Worm (Caenorhabditis elegans) whole organism, L4 larva: ENCODE results near the gene gpc-1.

Source experiments
- F10B5.3 ChIP-seq: sonication (generic microtip); optimal IDR thresholded peaks from 2 replicates; lab custom pipeline; 2016; ENCODE audit warnings: mild to moderate bottlenecking, missing genetic modification characterization, missing compliant biosample characterization
- R02D3.7 ChIP-seq: fragments of 150-350 bp; sonication (generic microtip); optimal IDR thresholded peaks from 3 replicates; lab custom pipeline; 2014; ENCODE audit warnings: missing biosample characterization, missing genetic modification characterization
- Y75B8A.6 ChIP-seq: fragments of 200-800 bp; sonication (Bioruptor generic); IDR thresholded peaks from 2 replicates; pipeline ENCODE4 v1.3.6; 2022; ENCODE audit warnings: missing genetic modification reagents, missing genetic modification characterization, missing compliant biosample characterization
- ZK337.2 ChIP-seq: fragments of 200-800 bp; sonication (Bioruptor generic); IDR thresholded peaks from 2 replicates; pipeline ENCODE4 v1.3.6; 2022; ENCODE audit warnings: missing genetic modification reagents, missing genetic modification characterization, missing compliant biosample characterization
- ZK546.5 ChIP-seq, 2 experiments: sonication (generic microtip); optimal IDR thresholded peaks; 2 replicates each; lab custom pipeline; 2017; ENCODE audit warnings: missing biosample characterization in 2 of 2, missing genetic modification characterization in 2 of 2
- aha-1 ChIP-seq: fragments of 150-350 bp; peaks from one replicate; lab custom pipeline; 2014; ENCODE audit warnings: missing biosample characterization, missing genetic modification characterization
- aly-2 ChIP-seq: sonication (generic microtip); optimal IDR thresholded peaks from 2 replicates; lab custom pipeline; 2018; ENCODE audit warnings: missing biosample characterization, missing genetic modification characterization
- arid-1 ChIP-seq: fragments of 200-800 bp; sonication (Bioruptor generic); conservative IDR thresholded peaks from 2 replicates; pipeline ENCODE4 v1.3.6; 2022; ENCODE audit warnings: missing genetic modification reagents, missing genetic modification characterization, missing compliant biosample characterization
- ceh-32 ChIP-seq: sonication (generic microtip); optimal IDR thresholded peaks from 2 replicates; lab custom pipeline; 2016; ENCODE audit warnings: mild to moderate bottlenecking, missing genetic modification characterization, missing compliant biosample characterization; ENCODE audit not compliant: poor library complexity
- cey-2 ChIP-seq: sonication (generic microtip); optimal IDR thresholded peaks from 3 replicates; lab custom pipeline; 2017; ENCODE audit warnings: missing genetic modification characterization, mild to moderate bottlenecking, missing compliant biosample characterization, antibody characterized with exemption, borderline replicate concordance; ENCODE audit not compliant: insufficient read depth
- daf-16 ChIP-seq, 3 experiments: sonication (generic microtip); optimal IDR thresholded peaks; 2 replicates each; lab custom pipeline; 2016 to 2017; ENCODE audit warnings: missing genetic modification characterization in 3 of 3, missing genetic modification reagents in 3 of 3, mild to moderate bottlenecking in 2 of 3, missing compliant biosample characterization in 2 of 3, missing biosample characterization in 1 of 3, moderate library complexity in 1 of 3
- egl-27 ChIP-seq: sonication (generic microtip); optimal IDR thresholded peaks from 3 replicates; lab custom pipeline; 2017; ENCODE audit warnings: missing biosample characterization, missing genetic modification reagents, missing genetic modification characterization
- fos-1 ChIP-seq: fragments of 150-350 bp; optimal IDR thresholded peaks from 2 replicates; lab custom pipeline; 2014; ENCODE audit warnings: missing biosample characterization, missing genetic modification characterization
- hif-1 ChIP-seq, 2 experiments: sonication (generic microtip); optimal IDR thresholded peaks; 2 replicates each; lab custom pipeline; 2016 to 2017; ENCODE audit warnings: missing compliant biosample characterization in 2 of 2, missing genetic modification characterization in 2 of 2, missing genetic modification reagents in 2 of 2, missing genotype in 2 of 2, mild to moderate bottlenecking in 1 of 2
- hlh-11 ChIP-seq: fragments of 200-800 bp; sonication (Bioruptor generic); optimal IDR thresholded peaks from 2 replicates; lab custom pipeline; 2018; ENCODE audit warnings: mild to moderate bottlenecking, missing genetic modification characterization, missing compliant biosample characterization
- hlh-30 ChIP-seq: sonication (generic microtip); optimal IDR thresholded peaks from 2 replicates; lab custom pipeline; 2017; ENCODE audit warnings: antibody characterized with exemption, mild to moderate bottlenecking, missing genetic modification characterization, missing compliant biosample characterization; ENCODE audit not compliant: insufficient read depth
- lim-7 ChIP-seq: fragments of 200-800 bp; sonication (Bioruptor generic); IDR thresholded peaks from 2 replicates; pipeline ENCODE4 v1.3.6; 2022; ENCODE audit warnings: missing genetic modification characterization, missing compliant biosample characterization
- lin-38 ChIP-seq: fragments of 200-800 bp; sonication (Bioruptor generic); IDR thresholded peaks from 2 replicates; pipeline ENCODE4 v1.3.6; 2022; ENCODE audit warnings: missing genetic modification reagents, missing genetic modification characterization, missing compliant biosample characterization
- lin-39 ChIP-seq: fragments of 150-350 bp; optimal IDR thresholded peaks from 2 replicates; lab custom pipeline; 2014; ENCODE audit warnings: missing biosample characterization, missing genetic modification reagents, missing genetic modification characterization
- madf-5 ChIP-seq, 2 experiments: fragments of 200-800 bp; sonication (Bioruptor generic); IDR thresholded peaks; 2 replicates each; pipeline ENCODE4 v1.3.6; 2022; ENCODE audit warnings: missing compliant biosample characterization in 2 of 2, missing genetic modification characterization in 2 of 2
- madf-9 ChIP-seq: fragments of 200-800 bp; sonication (Bioruptor generic); conservative IDR thresholded peaks from 2 replicates; pipeline ENCODE4 v1.3.6; 2022; ENCODE audit warnings: missing genetic modification reagents, missing genetic modification characterization, missing compliant biosample characterization
- mdl-1 ChIP-seq, 2 experiments: fragments of 150-350 bp in 1 of 2; sonication (generic microtip) in 1 of 2; optimal IDR thresholded peaks; 2 replicates each; lab custom pipeline; 2014 to 2017; ENCODE audit warnings: missing biosample characterization in 2 of 2, missing genetic modification characterization in 2 of 2
- mdt-29 ChIP-seq: fragments of 200-800 bp; sonication (Bioruptor generic); IDR thresholded peaks from 2 replicates; pipeline ENCODE4 v1.3.6; 2022; ENCODE audit warnings: missing genetic modification reagents, missing genetic modification characterization, missing compliant biosample characterization
- nhr-11 ChIP-seq: fragments of 150-350 bp; optimal IDR thresholded peaks from 2 replicates; lab custom pipeline; 2014; ENCODE audit warnings: missing biosample characterization, missing genetic modification characterization
- nhr-237 ChIP-seq: sonication (generic microtip); optimal IDR thresholded peaks from 2 replicates; lab custom pipeline; 2017; ENCODE audit warnings: missing biosample characterization, missing genetic modification characterization
- nhr-28 ChIP-seq: fragments of 150-350 bp; optimal IDR thresholded peaks from 2 replicates; lab custom pipeline; 2014; ENCODE audit warnings: missing biosample characterization, missing genetic modification characterization
- nhr-42 ChIP-seq: fragments of 200-800 bp; sonication (Bioruptor generic); IDR thresholded peaks from 2 replicates; pipeline ENCODE4 v1.3.6; 2022; ENCODE audit warnings: missing genetic modification characterization, missing compliant biosample characterization
- pqm-1 ChIP-seq: sonication (generic microtip); optimal IDR thresholded peaks from 2 replicates; lab custom pipeline; 2017; ENCODE audit warnings: missing biosample characterization, missing genetic modification characterization
- saeg-2 ChIP-seq: fragments of 200-800 bp; sonication (Bioruptor generic); IDR thresholded peaks from 2 replicates; pipeline ENCODE4 v1.3.6; 2022; ENCODE audit warnings: missing genetic modification reagents, missing genetic modification characterization, missing compliant biosample characterization
- sdz-12 ChIP-seq: fragments of 200-800 bp; sonication (Bioruptor generic); optimal IDR thresholded peaks from 2 replicates; lab custom pipeline; 2018; ENCODE audit warnings: mild to moderate bottlenecking, missing genetic modification characterization, missing compliant biosample characterization
- set-16 ChIP-seq: fragments of 200-800 bp; sonication (Bioruptor generic); IDR thresholded peaks from 2 replicates; pipeline ENCODE4 v1.3.6; 2022; ENCODE audit warnings: missing genetic modification reagents, missing genetic modification characterization, missing compliant biosample characterization
- snpc-1.2 ChIP-seq: fragments of 200-800 bp; sonication (Bioruptor generic); IDR thresholded peaks from 2 replicates; pipeline ENCODE4 v1.3.6; 2022; ENCODE audit warnings: missing genetic modification reagents, missing genetic modification characterization, missing compliant biosample characterization
- snpc-4 ChIP-seq: fragments of 150-350 bp; optimal IDR thresholded peaks from 2 replicates; lab custom pipeline; 2014; ENCODE audit warnings: missing biosample characterization, missing genetic modification characterization
- spr-1 ChIP-seq: sonication (generic microtip); optimal IDR thresholded peaks from 2 replicates; lab custom pipeline; 2016; ENCODE audit warnings: mild to moderate bottlenecking, missing genetic modification characterization, missing compliant biosample characterization
- tag-97 ChIP-seq: fragments of 200-800 bp; sonication (Bioruptor generic); IDR thresholded peaks from 2 replicates; pipeline ENCODE4 v1.3.6; 2022; ENCODE audit warnings: missing genetic modification characterization, missing compliant biosample characterization
- unc-39 ChIP-seq: sonication (generic microtip); optimal IDR thresholded peaks from 2 replicates; lab custom pipeline; 2017; ENCODE audit warnings: missing biosample characterization, missing genetic modification characterization
- unc-62 ChIP-seq, 3 experiments: fragments of 150-350 bp in 1 of 3; sonication (generic microtip); optimal IDR thresholded peaks in 2 of 3; peaks in 1 of 3; 1 replicate in 1 of 3; 2 replicates in 2 of 3; lab custom pipeline; 2014 to 2017; ENCODE audit warnings: missing biosample characterization in 3 of 3, missing genetic modification characterization in 3 of 3, missing genetic modification reagents in 3 of 3, missing genotype in 1 of 3
- zfp-2 ChIP-seq: sonication (generic microtip); optimal IDR thresholded peaks from 2 replicates; lab custom pipeline; 2016; ENCODE audit warnings: mild to moderate bottlenecking, missing genetic modification characterization, missing compliant biosample characterization

The gpc-1 gene

ce11 chrX:12884873-12885272 lies at the start of gene gpc-1:
Gene gpc-1, minus strand, starts transcription at chrX:12884989.
- TF ChIP-seq ZK337.2, result no peak
- peak; percentile 41 for TF ChIP-seq nhr-11 (tag; lab: Kevin White, UChicago)

- no peak for TF ChIP-seq hlh-11 (tag; lab: Kevin White, UChicago)
- TF ChIP-seq ZK546.5 (tag; optimal IDR thresholded peaks at IDR 0.05; lab: Kevin White, UChicago), result no peak
- no peak for TF ChIP-seq Y75B8A.6 (GFP tag; lab: Robert Waterston, UW)
- TF ChIP-seq F10B5.3, result no peak
- no peak for TF ChIP-seq madf-5 (GFP tag; IDR thresholded peaks at IDR 0.05; lab: Robert Waterston, UW)
- no peak for TF ChIP-seq egl-27
- TF ChIP-seq tag-97 (GFP tag; lab: Robert Waterston, UW), result no peak
- no peak for TF ChIP-seq fos-1 (tag; lab: Kevin White, UChicago)
- TF ChIP-seq unc-39 (tag; lab: Kevin White, UChicago), result no peak
- TF ChIP-seq hlh-30 (tag; lab: Kevin White, UChicago), result no peak
- no peak for TF ChIP-seq sdz-12
- TF ChIP-seq lim-7 (GFP tag; lab: Robert Waterston, UW), result no peak
- no peak for TF ChIP-seq mdl-1 (tag; optimal IDR thresholded peaks at IDR 0.05; lab: Kevin White, UChicago)
- no peak for TF ChIP-seq madf-9 (GFP tag; lab: Robert Waterston, UW)
- TF ChIP-seq nhr-237 (tag; lab: Kevin White, UChicago), result no peak
- TF ChIP-seq snpc-1.2 (GFP tag; lab: Robert Waterston, UW), result no peak
- no peak for TF ChIP-seq aly-2 (tag; lab: Kevin White, UChicago)
- no peak for TF ChIP-seq ceh-32 (tag; lab: Kevin White, UChicago)
Observed at ce11 chrX:12929961-12930360, 45.2 kb upstream of the gpc-1 start, which contains the start of gene C34E7.3. Gene C34E7.3, plus strand, starts transcription at chrX:12930261.

ce11 chrX:12928753-12929152 lies 44.0 kb upstream of the gpc-1 start:
- TF ChIP-seq mdt-29 (no peak), nhr-28 (tag; lab: Kevin White, UChicago) (peak; percentile 36), pqm-1 (tag; lab: Kevin White, UChicago) (peak; percentile 44)

ce11 chrX:12926998-12927397 lies 42.2 kb upstream of the gpc-1 start:
- TF ChIP-seq nhr-42 (GFP tag; lab: Robert Waterston, UW) (no peak), snpc-4 (tag; lab: Kevin White, UChicago) (no peak), aha-1 (tag; lab: Kevin White, UChicago) (peak; percentile 53), set-16 (GFP tag; lab: Robert Waterston, UW) (no peak), arid-1 (GFP tag; lab: Robert Waterston, UW) (no peak), spr-1 (tag; lab: Kevin White, UChicago) (no peak), hif-1 (tag; optimal IDR thresholded peaks at IDR 0.05; lab: Kevin White, UChicago) (no peak), R02D3.7 (no peak), saeg-2 (GFP tag; lab: Robert Waterston, UW) (no peak)

ce11 chrX:12918454-12918853 lies 33.7 kb upstream of the gpc-1 start:
- TF ChIP-seq aha-1 (tag; lab: Kevin White, UChicago), result peak; percentile 95
- no peak for TF ChIP-seq lin-38 (GFP tag; lab: Robert Waterston, UW)

- TF ChIP-seq lin-39 (tag; lab: Kevin White, UChicago) (no peak), unc-62 (GFP tag; optimal IDR thresholded peaks at IDR 0.05 in 1 of 2; lab: Kevin White, UChicago) (peak in 1 of 2 experiments; percentile 41), unc-62 (tag; optimal IDR thresholded peaks at IDR 0.05; lab: Kevin White, UChicago) (no peak), cey-2 (tag; lab: Kevin White, UChicago) (no peak), daf-16 (GFP tag; optimal IDR thresholded peaks at IDR 0.05; lab: Kevin White, UChicago) (peak in 1 of 2 experiments; percentile 50), daf-16 (tag; optimal IDR thresholded peaks at IDR 0.05; lab: Kevin White, UChicago) (no peak), nhr-11 (tag; lab: Kevin White, UChicago) (peak; percentile 8), zfp-2 (no peak)
- TF ChIP-seq, all 104 proteins: peak for 3
Observed at ce11 chrX:12916418-12916817, 31.6 kb upstream of the gpc-1 start.
